Worm (Caenorhabditis elegans) whole organism, young adult: Measurements from ENCODE around the gene srd-44.

Source experiments
- B0261.1 ChIP-seq: sonication (generic microtip); optimal IDR thresholded peaks from 2 replicates; lab custom pipeline; 2016; ENCODE audit warnings: mild to moderate bottlenecking, missing genetic modification characterization, moderate library complexity, missing compliant biosample characterization
- C17E4.6 ChIP-seq: fragments of 200-800 bp; sonication (Bioruptor generic); IDR thresholded peaks from 2 replicates; pipeline ENCODE4 v1.3.6; 2022; ENCODE audit warnings: missing genetic modification reagents, missing genetic modification characterization, missing compliant biosample characterization
- F22D6.2 ChIP-seq: sonication (generic microtip); optimal IDR thresholded peaks from 2 replicates; lab custom pipeline; 2016; ENCODE audit warnings: mild to moderate bottlenecking, missing genetic modification characterization, missing compliant biosample characterization
- F33H1.4 ChIP-seq: fragments of 200-800 bp; sonication (Bioruptor generic); IDR thresholded peaks from 2 replicates; pipeline ENCODE4 v1.3.6; 2022; ENCODE audit warnings: missing genetic modification reagents, missing genetic modification characterization, missing compliant biosample characterization
- F49E8.2 ChIP-seq: sonication (generic microtip); optimal IDR thresholded peaks from 3 replicates; lab custom pipeline; 2017; ENCODE audit warnings: missing genetic modification characterization, mild to moderate bottlenecking, missing compliant biosample characterization, antibody characterized with exemption, moderate library complexity; ENCODE audit not compliant: insufficient read depth
- F52B5.7 ChIP-seq: sonication (generic microtip); optimal IDR thresholded peaks from 2 replicates; lab custom pipeline; 2016; ENCODE audit warnings: mild to moderate bottlenecking, missing genetic modification characterization, missing compliant biosample characterization
- F57A8.1 ChIP-seq: fragments of 200-800 bp; sonication (Bioruptor generic); optimal IDR thresholded peaks from 2 replicates; lab custom pipeline; 2018; ENCODE audit warnings: mild to moderate bottlenecking, missing genetic modification characterization, moderate library complexity, missing compliant biosample characterization
- F57C9.4 ChIP-seq: sonication (generic microtip); optimal IDR thresholded peaks from 2 replicates; lab custom pipeline; 2017; ENCODE audit warnings: mild to moderate bottlenecking, missing genetic modification characterization, missing compliant biosample characterization
- T07F8.4 ChIP-seq: sonication (generic microtip); optimal IDR thresholded peaks from 2 replicates; lab custom pipeline; 2016; ENCODE audit warnings: mild to moderate bottlenecking, missing genetic modification characterization, moderate library complexity, missing compliant biosample characterization
- T26A5.8 ChIP-seq: sonication (generic microtip); optimal IDR thresholded peaks from 2 replicates; lab custom pipeline; 2016; ENCODE audit warnings: missing genetic modification characterization, missing compliant biosample characterization
- Y56A3A.18 ChIP-seq: fragments of 200-800 bp; sonication (Bioruptor generic); IDR thresholded peaks from 2 replicates; pipeline ENCODE4 v1.3.6; 2022; ENCODE audit warnings: missing genetic modification reagents, missing genetic modification characterization, missing compliant biosample characterization
- Y67H2A.10 ChIP-seq: fragments of 200-800 bp; sonication (Bioruptor generic); conservative IDR thresholded peaks from 2 replicates; pipeline ENCODE4 v1.3.6; 2022; ENCODE audit warnings: missing genetic modification reagents, missing genetic modification characterization, missing compliant biosample characterization
- Y95B8A.8 ChIP-seq: fragments of 200-800 bp; sonication (Bioruptor generic); IDR thresholded peaks from 2 replicates; pipeline ENCODE4 v1.3.6; 2022; ENCODE audit warnings: missing genetic modification reagents, missing genetic modification characterization, missing compliant biosample characterization
- ZK185.1 ChIP-seq: sonication (generic microtip); optimal IDR thresholded peaks from 2 replicates; lab custom pipeline; 2016; ENCODE audit warnings: mild to moderate bottlenecking, missing genetic modification characterization, missing compliant biosample characterization; ENCODE audit not compliant: poor library complexity, severe bottlenecking
- aptf-3 ChIP-seq: fragments of 200-800 bp; sonication (Bioruptor generic); IDR thresholded peaks from 2 replicates; pipeline ENCODE4 v1.3.6; 2022; ENCODE audit warnings: missing genetic modification characterization, missing compliant biosample characterization
- ceh-58 ChIP-seq: fragments of 200-800 bp; sonication (Bioruptor generic); IDR thresholded peaks from 2 replicates; pipeline ENCODE4 v1.3.6; 2022; ENCODE audit warnings: missing genetic modification characterization, missing compliant biosample characterization
- ceh-91 ChIP-seq: fragments of 200-800 bp; sonication (Bioruptor generic); IDR thresholded peaks from 2 replicates; pipeline ENCODE4 v1.3.6; 2022; ENCODE audit warnings: missing genetic modification reagents, missing genetic modification characterization, missing compliant biosample characterization
- dox-1 ChIP-seq: fragments of 200-800 bp; sonication (Bioruptor generic); IDR thresholded peaks from 2 replicates; pipeline ENCODE4 v1.3.6; 2022; ENCODE audit warnings: missing genetic modification reagents, missing genetic modification characterization, missing compliant biosample characterization
- efl-1 ChIP-seq: fragments of 150-350 bp; optimal IDR thresholded peaks from 2 replicates; lab custom pipeline; 2014; ENCODE audit warnings: missing biosample characterization, missing genetic modification reagents, missing genetic modification characterization
- egl-44 ChIP-seq: fragments of 200-800 bp; sonication (Bioruptor generic); IDR thresholded peaks from 2 replicates; pipeline ENCODE4 v1.3.6; 2022; ENCODE audit warnings: missing genetic modification reagents, missing genetic modification characterization, missing compliant biosample characterization
- ekl-4 ChIP-seq: fragments of 200-800 bp; sonication (Bioruptor generic); IDR thresholded peaks from 2 replicates; pipeline ENCODE4 v1.3.6; 2022; ENCODE audit warnings: missing genetic modification reagents, missing genetic modification characterization, missing compliant biosample characterization
- hlh-26 ChIP-seq: fragments of 200-800 bp; sonication (Bioruptor generic); conservative IDR thresholded peaks from 2 replicates; pipeline ENCODE4 v1.3.6; 2022; ENCODE audit warnings: missing genetic modification reagents, missing genetic modification characterization, missing compliant biosample characterization
- hmg-1.2 ChIP-seq: fragments of 200-800 bp; sonication (Bioruptor generic); IDR thresholded peaks from 2 replicates; pipeline ENCODE4 v1.3.6; 2022; ENCODE audit warnings: missing genetic modification reagents, missing genetic modification characterization, missing compliant biosample characterization
- hsf-1 ChIP-seq: fragments of 200-800 bp; sonication (Bioruptor generic); IDR thresholded peaks from 2 replicates; pipeline ENCODE4 v1.3.6; 2022; ENCODE audit warnings: missing genetic modification reagents, missing genetic modification characterization, missing compliant biosample characterization
- lag-1 ChIP-seq: fragments of 200-800 bp; sonication (Bioruptor generic); IDR thresholded peaks from 2 replicates; pipeline ENCODE4 v1.3.6; 2022; ENCODE audit warnings: missing genetic modification reagents, missing genetic modification characterization, missing compliant biosample characterization
- let-607 ChIP-seq, 2 experiments: fragments of 200-800 bp in 1 of 2; sonication (Bioruptor generic) in 1 of 2; sonication (generic microtip) in 1 of 2; optimal IDR thresholded peaks; 2 replicates each; lab custom pipeline; 2016 to 2018; ENCODE audit warnings: mild to moderate bottlenecking in 2 of 2, missing compliant biosample characterization in 2 of 2, missing genetic modification characterization in 2 of 2, moderate library complexity in 2 of 2, missing genotype in 1 of 2
- lin-40 ChIP-seq: sonication (generic microtip); optimal IDR thresholded peaks from 2 replicates; lab custom pipeline; 2016; ENCODE audit warnings: missing genetic modification characterization, mild to moderate bottlenecking, missing compliant biosample characterization, missing genotype, missing genetic modification reagents
- lsy-27 ChIP-seq: sonication (generic microtip); optimal IDR thresholded peaks from 2 replicates; lab custom pipeline; 2017; ENCODE audit warnings: missing genetic modification characterization, mild to moderate bottlenecking, missing compliant biosample characterization, antibody characterized with exemption, missing genotype, borderline replicate concordance; ENCODE audit not compliant: insufficient read depth
- madf-3 ChIP-seq: fragments of 200-800 bp; sonication (Bioruptor generic); IDR thresholded peaks from 2 replicates; pipeline ENCODE4 v1.3.6; 2022; ENCODE audit warnings: missing genetic modification reagents, missing genetic modification characterization, missing compliant biosample characterization
- madf-8 ChIP-seq: fragments of 200-800 bp; sonication (Bioruptor generic); conservative IDR thresholded peaks from 2 replicates; pipeline ENCODE4 v1.3.6; 2022; ENCODE audit warnings: missing genetic modification reagents, missing genetic modification characterization, missing compliant biosample characterization
- nfya-2 ChIP-seq: fragments of 200-800 bp; sonication (Bioruptor generic); IDR thresholded peaks from 2 replicates; pipeline ENCODE4 v1.3.6; 2022; ENCODE audit warnings: missing genetic modification reagents, missing genetic modification characterization, missing compliant biosample characterization
- nhr-120 ChIP-seq: fragments of 200-800 bp; sonication (Bioruptor generic); IDR thresholded peaks from 2 replicates; pipeline ENCODE4 v1.3.6; 2022; ENCODE audit warnings: missing genetic modification characterization, missing compliant biosample characterization
- pha-4 ChIP-seq: fragments of 150-350 bp; sonication (generic microtip); optimal IDR thresholded peaks from 2 replicates; lab custom pipeline; 2014; ENCODE audit warnings: missing biosample characterization, missing genetic modification reagents, missing genetic modification characterization
- rcor-1 ChIP-seq: fragments of 200-800 bp; sonication (Bioruptor generic); IDR thresholded peaks from 2 replicates; pipeline ENCODE4 v1.3.6; 2022; ENCODE audit warnings: missing genetic modification reagents, missing genetic modification characterization, missing compliant biosample characterization
- rec-8 ChIP-seq, 2 experiments: sonication (generic microtip); optimal IDR thresholded peaks; 2 replicates each; lab custom pipeline; 2016; ENCODE audit warnings: mild to moderate bottlenecking in 2 of 2, missing genetic modification characterization in 2 of 2, missing genetic modification reagents in 2 of 2, missing genotype in 2 of 2, missing biosample characterization in 1 of 2, missing compliant biosample characterization in 1 of 2, moderate library complexity in 1 of 2
- tbx-9 ChIP-seq: sonication (generic microtip); optimal IDR thresholded peaks from 2 replicates; lab custom pipeline; 2016; ENCODE audit warnings: borderline replicate concordance, missing genetic modification characterization, inconsistent platforms, missing compliant biosample characterization
- unc-62 ChIP-seq: fragments of 150-350 bp; optimal IDR thresholded peaks from 2 replicates; lab custom pipeline; 2014; ENCODE audit warnings: missing biosample characterization, missing genetic modification reagents, missing genetic modification characterization
- xnd-1 ChIP-seq: sonication (generic microtip); optimal IDR thresholded peaks from 2 replicates; lab custom pipeline; 2016; ENCODE audit warnings: missing genotype, missing genetic modification reagents, missing genetic modification characterization, missing compliant biosample characterization
- ztf-22 ChIP-seq: fragments of 200-800 bp; sonication (Bioruptor generic); optimal IDR thresholded peaks from 2 replicates; lab custom pipeline; 2018; ENCODE audit warnings: mild to moderate bottlenecking, missing genetic modification characterization, moderate library complexity, missing compliant biosample characterization

The srd-44 gene

ce11 chrX:12347822-12348221 lies 9.6 kb downstream of the srd-44 start (continued):
- TF ChIP-seq madf-8 (GFP tag; lab: Robert Waterston, UW) = no peak
- TF ChIP-seq xnd-1 (tag; lab: Kevin White, UChicago) = no peak
- TF ChIP-seq ekl-4 (GFP tag; lab: Robert Waterston, UW) = 0 out of 2 replicates have a peak, but pooled peaks have one; percentile 22
- no peak for TF ChIP-seq Y67H2A.10 (GFP tag; lab: Robert Waterston, UW)
- no peak for TF ChIP-seq lag-1 (GFP tag; lab: Robert Waterston, UW)
- peak; percentile 39; the same call in 1 of the 2 replicates for TF ChIP-seq hsf-1 (GFP tag; lab: Robert Waterston, UW)
- peak; percentile 15 for TF ChIP-seq ztf-22 (GFP tag; lab: Kevin White, UChicago)
- TF ChIP-seq nfya-2 (GFP tag; lab: Robert Waterston, UW) = no peak
- TF ChIP-seq Y56A3A.18 (GFP tag; lab: Robert Waterston, UW) = peak; percentile 76
- peak; percentile 72 for TF ChIP-seq rcor-1 (GFP tag; lab: Robert Waterston, UW)
- peak in 1 of 2 experiments; percentile 37 for TF ChIP-seq let-607 (tag; optimal IDR thresholded peaks at IDR 0.05; lab: Kevin White, UChicago)
- TF ChIP-seq lsy-27 = no peak
- TF ChIP-seq efl-1 (GFP tag; lab: Kevin White, UChicago) = peak; percentile 7
- peak; percentile 60 for TF ChIP-seq lin-40
- peak; percentile 59 for TF ChIP-seq T07F8.4 (tag; lab: Kevin White, UChicago)
- TF ChIP-seq nhr-120 (GFP tag; lab: Robert Waterston, UW) = no peak
- TF ChIP-seq hlh-26 (GFP tag; lab: Robert Waterston, UW) = no peak
- TF ChIP-seq ceh-58 (GFP tag; lab: Robert Waterston, UW) = no peak
- peak; percentile 35 to 69 for TF ChIP-seq rec-8 (tag; optimal IDR thresholded peaks at IDR 0.05; lab: Kevin White, UChicago)
- TF ChIP-seq pha-4 (tag; lab: Kevin White, UChicago) = no peak
- no peak for TF ChIP-seq tbx-9 (tag; lab: Kevin White, UChicago)
- peak; percentile 58 for TF ChIP-seq F52B5.7
- TF ChIP-seq aptf-3 (GFP tag; lab: Robert Waterston, UW) = no peak
- 0 out of 2 replicates have a peak, but pooled peaks have one; percentile 36 for TF ChIP-seq egl-44
- TF ChIP-seq Y95B8A.8 (GFP tag; lab: Robert Waterston, UW) = 0 out of 2 replicates have a peak, but pooled peaks have one; percentile 51
- TF ChIP-seq B0261.1 (tag; lab: Kevin White, UChicago) = peak; percentile 93
- TF ChIP-seq F49E8.2 (tag; lab: Kevin White, UChicago) = no peak
- TF ChIP-seq ZK185.1 (tag; lab: Kevin White, UChicago) = peak; percentile 71
- TF ChIP-seq F33H1.4 (GFP tag; lab: Robert Waterston, UW) = no peak
- TF ChIP-seq T26A5.8 (tag; lab: Kevin White, UChicago) = no peak
- TF ChIP-seq unc-62 (GFP tag; lab: Kevin White, UChicago) = no peak
- TF ChIP-seq hmg-1.2 (GFP tag; lab: Robert Waterston, UW) = peak; percentile 69
- no peak for TF ChIP-seq F57A8.1 (GFP tag; lab: Kevin White, UChicago)
- TF ChIP-seq F57C9.4 (tag; lab: Kevin White, UChicago) = no peak
- no peak for TF ChIP-seq F22D6.2 (tag; lab: Kevin White, UChicago)
- TF ChIP-seq C17E4.6 = no peak
- TF ChIP-seq dox-1 (GFP tag; lab: Robert Waterston, UW) = peak; percentile 82
- 0 out of 2 replicates have a peak, but pooled peaks have one; percentile 55 for TF ChIP-seq madf-3
- no peak for TF ChIP-seq ceh-91 (GFP tag; lab: Robert Waterston, UW)
